Worm (Caenorhabditis elegans) whole organism, midembryonic: ENCODE results near the gene F09F9.5.

Experiments
- T22C8.4 ChIP-seq: fragments of 200-800 bp; sonication (Bioruptor generic); IDR thresholded peaks from 2 replicates; pipeline ENCODE4 v1.3.6; 2022; ENCODE audit warnings: missing genetic modification characterization, missing compliant biosample characterization
- cog-1 ChIP-seq: sonication (generic microtip); optimal IDR thresholded peaks from 2 replicates; lab custom pipeline; 2016; ENCODE audit warnings: missing genetic modification characterization, missing compliant biosample characterization
- flt-1 ChIP-seq: fragments of 200-800 bp; sonication (Bioruptor generic); IDR thresholded peaks from 2 replicates; pipeline ENCODE4 v1.3.6; 2022; ENCODE audit warnings: missing genetic modification characterization, missing compliant biosample characterization
- klf-2 ChIP-seq: fragments of 200-800 bp; sonication (Bioruptor generic); conservative IDR thresholded peaks from 2 replicates; pipeline ENCODE4 v1.3.6; 2022; ENCODE audit warnings: missing genetic modification reagents, missing genetic modification characterization, missing compliant biosample characterization
- med-1 ChIP-seq: sonication (generic microtip); optimal IDR thresholded peaks from 2 replicates; lab custom pipeline; 2017; ENCODE audit warnings: missing genetic modification characterization, mild to moderate bottlenecking, missing compliant biosample characterization, antibody characterized with exemption, missing genetic modification reagents; ENCODE audit not compliant: insufficient read depth
- ref-1 ChIP-seq: fragments of 200-800 bp; sonication (Bioruptor generic); conservative IDR thresholded peaks from 2 replicates; pipeline ENCODE4 v1.3.6; 2022; ENCODE audit warnings: missing genetic modification reagents, missing genetic modification characterization, missing compliant biosample characterization
- tab-1 ChIP-seq: fragments of 200-800 bp; sonication (Bioruptor generic); IDR thresholded peaks from 2 replicates; pipeline ENCODE4 v1.3.6; 2022; ENCODE audit warnings: missing genetic modification characterization, missing compliant biosample characterization
- ztf-23 ChIP-seq: fragments of 200-800 bp; sonication (Bioruptor generic); IDR thresholded peaks from 2 replicates; pipeline ENCODE4 v1.3.6; 2022; ENCODE audit warnings: missing genetic modification reagents, missing genetic modification characterization, missing compliant biosample characterization
- ztf-29 ChIP-seq: fragments of 200-800 bp; sonication (Bioruptor generic); IDR thresholded peaks from 2 replicates; pipeline ENCODE4 v1.3.6; 2022; ENCODE audit warnings: missing genetic modification reagents, missing genetic modification characterization, missing compliant biosample characterization

The F09F9.5 gene

DNA sequence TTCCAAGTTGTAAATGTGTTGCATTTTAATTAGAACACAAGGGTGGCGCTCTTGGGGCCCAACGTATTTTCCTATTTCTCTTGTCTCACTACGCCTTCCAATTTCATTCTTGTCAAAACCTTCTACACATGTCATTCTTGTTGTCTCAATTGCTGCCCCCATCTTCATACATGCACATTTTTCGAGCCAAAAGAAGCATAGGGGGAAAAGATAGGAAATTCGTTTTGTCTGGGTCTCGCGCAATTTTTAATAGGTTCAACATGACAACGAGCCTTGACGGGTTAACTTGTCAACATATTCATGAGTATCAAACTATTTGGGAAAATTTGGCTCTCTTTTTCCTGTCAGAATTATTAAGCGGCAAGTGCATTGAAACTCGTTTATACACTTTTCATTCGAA, 5.6 kb downstream of the F09F9.5 start:
- no peak for TF ChIP-seq T22C8.4 (GFP tag; lab: Robert Waterston, UW)
- no peak for TF ChIP-seq med-1 (GFP tag; lab: Kevin White, UChicago)
- TF ChIP-seq ztf-29 = no peak
- TF ChIP-seq cog-1 (tag; lab: Kevin White, UChicago) = no peak

DNA sequence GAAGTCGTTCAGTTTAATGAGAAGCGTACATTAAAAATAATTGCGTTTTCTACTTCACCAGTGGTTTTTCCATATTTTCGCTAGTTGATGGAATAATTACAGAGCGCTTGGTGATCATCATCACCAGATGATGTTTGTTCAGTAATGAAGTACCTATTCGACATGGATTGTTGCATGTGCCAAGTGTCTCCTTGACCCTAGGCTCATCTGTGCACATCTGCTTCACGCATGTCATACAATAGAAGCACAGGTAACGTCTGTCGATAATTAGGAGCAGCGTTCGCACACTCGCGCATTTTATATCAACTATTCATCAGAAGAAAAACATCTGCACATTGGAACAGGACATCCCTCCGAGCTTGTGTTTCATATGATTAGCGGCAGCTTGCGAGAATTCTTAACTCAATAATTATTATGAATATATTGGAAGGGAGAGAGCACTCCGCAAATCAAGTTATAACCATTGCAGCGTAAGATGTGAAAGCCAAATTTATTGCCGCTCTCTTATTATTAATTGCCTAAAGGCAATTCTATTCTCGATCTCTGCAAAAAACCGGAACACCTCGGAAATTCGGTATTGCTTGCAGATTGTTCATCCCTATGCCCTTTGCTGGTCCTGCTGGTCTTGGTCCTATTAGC, 7.6 kb downstream of the F09F9.5 start:
- TF ChIP-seq ztf-23 (GFP tag; lab: Robert Waterston, UW) = no peak
- TF ChIP-seq tab-1 (GFP tag; lab: Robert Waterston, UW) = no peak
- TF ChIP-seq cog-1 (tag; lab: Kevin White, UChicago) = no peak
- TF ChIP-seq klf-2 (GFP tag; lab: Robert Waterston, UW) = no peak
- no peak for TF ChIP-seq ref-1 (GFP tag; lab: Robert Waterston, UW)
- no peak for TF ChIP-seq ztf-29
- no peak for TF ChIP-seq med-1 (GFP tag; lab: Kevin White, UChicago)
- no peak for TF ChIP-seq flt-1 (GFP tag; lab: Robert Waterston, UW)
- no peak for TF ChIP-seq T22C8.4 (GFP tag; lab: Robert Waterston, UW)

DNA sequence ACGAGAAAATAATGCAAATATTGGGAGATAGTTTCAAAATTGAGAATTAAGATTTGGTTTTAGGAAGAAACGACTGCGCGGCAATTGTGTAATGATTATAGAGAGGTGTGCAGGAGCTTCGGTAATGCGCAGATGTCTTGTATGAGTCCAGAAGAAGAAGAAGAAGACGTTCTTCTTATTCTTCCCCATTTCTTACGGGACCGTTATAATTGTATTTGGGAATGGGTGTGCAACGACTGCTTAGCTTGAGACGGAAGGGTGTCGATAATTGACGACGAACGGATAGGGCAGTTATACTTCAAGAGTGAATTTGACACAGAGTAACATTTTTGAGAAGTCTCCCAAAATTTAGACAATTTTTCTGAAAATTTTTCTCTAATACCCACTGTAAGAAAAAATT, 11.0 kb downstream of the F09F9.5 start:
- TF ChIP-seq tab-1 (GFP tag; lab: Robert Waterston, UW) (no peak), flt-1 (GFP tag; lab: Robert Waterston, UW) (no peak), cog-1 (tag; lab: Kevin White, UChicago) (no peak)

DNA sequence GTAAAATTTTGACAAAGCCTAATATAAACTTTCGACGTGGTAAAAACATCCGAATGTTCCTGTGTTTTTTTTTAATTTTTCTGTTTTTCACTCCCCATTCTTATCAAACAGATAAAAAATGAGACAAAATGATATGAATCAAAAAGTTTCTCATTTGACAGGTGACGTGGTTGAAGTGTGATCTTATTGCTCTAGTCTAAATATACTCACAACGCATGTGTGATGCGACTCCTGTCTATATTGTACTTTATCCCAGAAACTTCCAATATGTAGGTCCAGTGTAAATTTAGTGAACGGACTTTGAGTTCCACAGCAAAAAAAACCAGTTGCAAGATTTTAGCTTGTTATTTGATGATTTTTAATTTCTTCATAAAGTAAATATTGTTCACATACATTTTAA, 13.6 kb downstream of the F09F9.5 start:
- TF ChIP-seq flt-1 (GFP tag; lab: Robert Waterston, UW) (no peak), ztf-29 (no peak), ztf-23 (GFP tag; lab: Robert Waterston, UW) (no peak), klf-2 (GFP tag; lab: Robert Waterston, UW) (no peak), cog-1 (tag; lab: Kevin White, UChicago) (no peak)

DNA sequence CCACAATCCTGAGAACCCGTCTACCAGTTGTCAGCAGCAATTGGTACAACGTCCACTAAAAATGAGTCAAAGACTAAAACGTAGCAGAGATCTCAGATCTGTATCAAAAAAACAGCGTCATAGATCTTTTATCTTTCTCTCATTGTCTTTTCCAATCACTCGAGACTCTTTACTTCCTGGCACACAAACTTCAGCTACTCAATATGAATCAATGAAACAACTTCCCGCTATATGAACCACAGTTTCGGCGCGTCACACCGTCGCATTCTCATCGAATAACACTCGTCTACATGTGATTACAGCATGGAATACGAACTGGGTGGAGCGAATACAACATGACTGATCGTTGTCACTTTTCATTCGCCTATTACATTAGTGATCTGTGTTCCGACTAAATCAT, 14.5 kb downstream of the F09F9.5 start:
- TF ChIP-seq tab-1 (GFP tag; lab: Robert Waterston, UW) (no peak), ztf-23 (GFP tag; lab: Robert Waterston, UW) (no peak), flt-1 (GFP tag; lab: Robert Waterston, UW) (no peak), T22C8.4 (GFP tag; lab: Robert Waterston, UW) (no peak), ref-1 (GFP tag; lab: Robert Waterston, UW) (no peak)

DNA sequence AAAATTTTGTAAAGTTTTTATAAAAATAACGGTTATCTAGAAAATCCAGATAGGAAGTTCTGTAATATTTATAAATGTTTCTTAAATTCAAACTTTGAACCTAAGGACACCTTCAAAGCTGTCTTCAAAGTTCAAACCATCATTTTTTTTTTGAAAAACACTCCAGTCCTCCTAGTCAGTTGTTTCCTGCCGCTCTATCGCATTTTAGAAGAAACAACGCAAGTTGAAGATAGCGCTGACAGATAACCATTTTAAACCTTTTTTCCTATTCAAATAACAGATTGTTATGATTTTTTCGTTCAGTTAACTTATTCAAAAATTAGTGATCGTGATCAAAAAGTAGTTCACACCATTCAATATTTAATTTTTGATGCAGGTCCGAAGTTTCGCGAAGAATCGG, 15.7 kb downstream of the F09F9.5 start:
- TF ChIP-seq tab-1 (GFP tag; lab: Robert Waterston, UW) (no peak), T22C8.4 (GFP tag; lab: Robert Waterston, UW) (no peak), ztf-29 (no peak), med-1 (GFP tag; lab: Kevin White, UChicago) (no peak), flt-1 (GFP tag; lab: Robert Waterston, UW) (no peak)

DNA sequence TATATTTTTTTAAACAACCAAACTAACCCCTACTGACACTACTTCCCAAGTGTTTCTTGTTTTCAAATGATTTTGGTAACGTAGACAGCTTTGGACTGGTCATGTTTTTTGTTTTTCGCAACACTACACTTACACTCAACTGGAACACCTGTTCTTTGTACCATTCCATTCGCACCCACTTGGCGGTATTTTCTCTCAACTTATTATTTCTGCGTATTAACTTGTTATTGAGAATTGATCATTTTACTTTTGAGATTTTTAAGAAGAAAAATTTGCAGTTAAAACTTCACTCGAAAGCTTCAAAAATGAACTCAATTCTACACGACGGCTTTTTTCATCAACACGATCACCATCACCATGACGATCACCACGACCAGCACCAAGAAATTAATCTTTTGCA, 17.1 kb downstream of the F09F9.5 start, which contains the start of gene ZK470.2:
TSS of gene ZK470.2 (plus strand) at position 301 of the 400 bp plus-strand sequence.
- TF ChIP-seq klf-2 (GFP tag; lab: Robert Waterston, UW) (no peak), ztf-23 (GFP tag; lab: Robert Waterston, UW) (no peak), med-1 (GFP tag; lab: Kevin White, UChicago) (no peak), cog-1 (tag; lab: Kevin White, UChicago) (no peak), tab-1 (GFP tag; lab: Robert Waterston, UW) (no peak), T22C8.4 (GFP tag; lab: Robert Waterston, UW) (no peak), ztf-29 (no peak), ref-1 (GFP tag; lab: Robert Waterston, UW) (no peak), flt-1 (GFP tag; lab: Robert Waterston, UW) (no peak)

DNA sequence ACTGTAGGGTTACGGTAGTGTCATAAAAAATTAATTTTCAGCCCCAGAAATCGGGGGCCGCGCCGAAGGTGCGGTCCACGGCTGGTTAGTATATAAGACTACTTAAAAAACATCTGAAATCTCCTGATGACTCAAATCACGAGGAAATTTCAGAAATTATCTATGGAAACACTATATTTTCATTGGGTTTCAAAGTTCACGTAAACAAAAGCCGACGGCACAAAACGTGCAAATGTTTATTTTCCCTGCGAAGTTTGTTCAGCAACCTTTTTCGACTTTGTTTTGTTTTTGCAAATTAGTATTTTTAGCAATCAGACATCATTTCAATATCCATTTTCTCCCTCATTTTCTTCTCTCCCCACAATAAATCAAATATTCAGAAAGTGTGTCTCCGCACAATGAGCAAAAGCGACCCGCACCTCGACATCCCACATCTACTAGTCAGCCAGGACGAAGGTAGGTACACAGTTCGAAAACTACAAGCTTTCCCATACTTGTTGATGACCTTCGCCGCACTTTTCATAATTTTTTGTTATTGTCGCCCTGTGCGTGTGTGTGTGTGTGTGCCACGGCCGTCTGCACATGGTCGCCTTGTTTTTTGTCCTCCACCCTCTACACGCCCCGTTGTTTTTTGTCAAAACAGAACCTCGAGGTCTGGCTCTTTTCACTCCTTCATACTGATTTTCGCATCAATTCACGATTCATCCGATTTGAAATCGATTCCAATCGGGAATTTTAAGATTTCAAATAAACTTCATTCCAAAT, 19.0 kb downstream of the F09F9.5 start:
- TF ChIP-seq cog-1 (tag; lab: Kevin White, UChicago) (no peak), ref-1 (GFP tag; lab: Robert Waterston, UW) (no peak), ztf-29 (no peak), klf-2 (GFP tag; lab: Robert Waterston, UW) (no peak), T22C8.4 (GFP tag; lab: Robert Waterston, UW) (no peak), ztf-23 (GFP tag; lab: Robert Waterston, UW) (no peak), med-1 (GFP tag; lab: Kevin White, UChicago) (no peak), tab-1 (GFP tag; lab: Robert Waterston, UW) (no peak), flt-1 (GFP tag; lab: Robert Waterston, UW) (no peak)

DNA sequence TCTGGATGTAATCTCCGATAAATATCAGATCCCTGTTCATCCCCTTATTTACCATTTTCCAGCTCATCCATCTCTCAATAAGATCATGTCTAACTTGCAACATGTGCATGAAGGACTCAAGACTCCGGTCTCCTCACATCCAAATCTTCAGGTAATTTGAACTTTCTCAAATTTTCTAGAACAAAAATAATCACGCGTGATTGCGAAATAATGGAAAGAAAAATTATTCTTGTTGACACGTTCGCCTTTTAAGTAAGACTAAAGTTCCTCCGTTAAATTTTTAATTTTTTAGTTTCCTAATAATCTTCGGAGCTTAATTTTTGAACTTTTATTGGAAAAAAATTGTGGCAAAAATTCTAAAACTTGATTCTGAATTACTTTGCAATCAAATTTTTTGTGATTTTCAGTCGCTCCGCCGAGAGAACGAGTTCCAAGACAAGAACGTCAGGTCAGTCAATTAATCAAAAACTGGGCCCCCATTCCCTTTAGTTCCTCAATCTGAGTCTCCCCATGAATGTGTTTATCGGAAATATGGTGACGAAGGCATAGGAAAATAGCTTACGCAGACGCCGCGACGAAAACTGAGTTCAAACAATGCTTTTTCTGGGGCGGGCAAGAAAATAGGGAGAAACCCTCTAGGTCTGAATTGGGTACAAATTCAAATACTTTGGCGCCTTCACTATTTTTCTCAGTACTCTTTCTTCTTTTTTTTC, 19.9 kb downstream of the F09F9.5 start:
- TF ChIP-seq ztf-23 (GFP tag; lab: Robert Waterston, UW) (no peak), klf-2 (GFP tag; lab: Robert Waterston, UW) (no peak), T22C8.4 (GFP tag; lab: Robert Waterston, UW) (no peak), ztf-29 (no peak), flt-1 (GFP tag; lab: Robert Waterston, UW) (no peak), ref-1 (GFP tag; lab: Robert Waterston, UW) (no peak), tab-1 (GFP tag; lab: Robert Waterston, UW) (no peak), cog-1 (tag; lab: Kevin White, UChicago) (no peak), med-1 (GFP tag; lab: Kevin White, UChicago) (no peak)
